Fruit fly (Drosophila melanogaster): ENCODE measurements around the gene CG5895.
A peak's percentile ranks its signal among the peaks of the same experiment; 100 is the strongest.

Gene CG5895

dm6 chr3L:16037048-16037477, 1.8 kb downstream of the CG5895 start (continued):
- TF ChIP-seq rib (GFP tag; IDR thresholded peaks at IDR 0.05) = peak; percentile 29
- TF ChIP-seq bcd (GFP tag; optimal IDR thresholded peaks at IDR 0.05) = peak; percentile 72
- TF ChIP-seq CG4282 (GFP tag; optimal IDR thresholded peaks at IDR 0.05) = peak; percentile 52
- peak; percentile 90 for TF ChIP-seq zfh1 (GFP tag; IDR thresholded peaks at IDR 0.05)
- TF ChIP-seq CG7963 (GFP tag; IDR thresholded peaks at IDR 0.05; ENCODE audit: partially characterized antibody) = peak; percentile 49; the same call in 2 of the 3 replicates
- TF ChIP-seq CG15514 (GFP tag; optimal IDR thresholded peaks at IDR 0.05) = peak; percentile 91
- TF ChIP-seq kni (GFP tag; optimal IDR thresholded peaks at IDR 0.05) = no peak
- peak; percentile 81 for TF ChIP-seq CG14441 (GFP tag; IDR thresholded peaks at IDR 0.05)
- TF ChIP-seq CG2199 (GFP tag; IDR thresholded peaks at IDR 0.05) = peak; percentile 90
- peak; percentile 42 for TF ChIP-seq CG2202 (tag; optimal IDR thresholded peaks at IDR 0.05)
- TF ChIP-seq Dad (GFP tag; optimal IDR thresholded peaks at IDR 0.05) = peak; percentile 73
- TF ChIP-seq unc-4 (GFP tag; IDR thresholded peaks at IDR 0.05; ENCODE audit: partially characterized antibody) = peak; percentile 61
- TF ChIP-seq CG4707 (GFP tag; optimal IDR thresholded peaks at IDR 0.05) = peak; percentile 46
- peak; percentile 65 for TF ChIP-seq btn (GFP tag; optimal IDR thresholded peaks at IDR 0.05)
- TF ChIP-seq ci (GFP tag; IDR thresholded peaks at IDR 0.05) = peak; percentile 90
- TF ChIP-seq CG9609 (GFP tag; optimal IDR thresholded peaks at IDR 0.05) = peak; percentile 60
- peak; percentile 69; the same call in 2 of the 3 replicates for TF ChIP-seq CG2889 (GFP tag; IDR thresholded peaks at IDR 0.05)
- TF ChIP-seq sob (GFP tag; IDR thresholded peaks at IDR 0.05) = peak; percentile 87
- peak; percentile 54; the same call in 1 of the 2 replicates for TF ChIP-seq sim (GFP tag; IDR thresholded peaks at IDR 0.05)
- no peak; the same call in 1 of the 2 replicates for TF ChIP-seq nerfin-2 (GFP tag; IDR thresholded peaks at IDR 0.05; ENCODE audit: partially characterized antibody)
- peak; percentile 76; the same call in 2 of the 3 replicates for TF ChIP-seq B-H1 (GFP tag; IDR thresholded peaks at IDR 0.05)
- peak; percentile 37 for TF ChIP-seq CG7928 (GFP tag; optimal IDR thresholded peaks at IDR 0.05)
- TF ChIP-seq CG6854 (GFP tag; optimal IDR thresholded peaks at IDR 0.05) = peak; percentile 79
- TF ChIP-seq CG34224 (GFP tag; IDR thresholded peaks at IDR 0.05; ENCODE audit: partially characterized antibody) = no peak
- peak; percentile 66 for TF ChIP-seq CG9727 (GFP tag; optimal IDR thresholded peaks at IDR 0.05)
- TF ChIP-seq wdn (GFP tag; IDR thresholded peaks at IDR 0.05) = peak; percentile 66; the same call in 1 of the 2 replicates
- TF ChIP-seq danr (GFP tag; IDR thresholded peaks at IDR 0.05) = 0 out of 2 replicates have a peak, but pooled peaks have one; percentile 14
- TF ChIP-seq Doc3 (GFP tag; IDR thresholded peaks at IDR 0.05; ENCODE audit: partially characterized antibody) = no peak; the same call in 2 of the 3 replicates
- TF ChIP-seq Nf-YA (GFP tag; IDR thresholded peaks at IDR 0.05) = 0 out of 2 replicates have a peak, but pooled peaks have one; percentile 15
- peak; percentile 62 for TF ChIP-seq zfh2 (GFP tag; optimal IDR thresholded peaks at IDR 0.05)
- TF ChIP-seq crol (GFP tag; IDR thresholded peaks at IDR 0.05) = no peak
- peak; percentile 83 for TF ChIP-seq Xbp1 (GFP tag; optimal IDR thresholded peaks at IDR 0.05)
- no peak for TF ChIP-seq sr (GFP tag; IDR thresholded peaks at IDR 0.05)
- peak; percentile 90 for TF ChIP-seq CG32532 (GFP tag; IDR thresholded peaks at IDR 0.05)
- peak; percentile 65 for TF ChIP-seq CG14860 (GFP tag; IDR thresholded peaks at IDR 0.05; ENCODE audit: partially characterized antibody)
- peak; percentile 52 for TF ChIP-seq Ssrp (tag; optimal IDR thresholded peaks at IDR 0.05)
- TF ChIP-seq Antp (GFP tag; optimal IDR thresholded peaks at IDR 0.05) = peak; percentile 67
- TF ChIP-seq CG13123 (GFP tag; optimal IDR thresholded peaks at IDR 0.05) = peak; percentile 54
- peak; percentile 86 for TF ChIP-seq stwl (tag; optimal IDR thresholded peaks at IDR 0.05)
- TF ChIP-seq Sox102F (GFP tag; optimal IDR thresholded peaks at IDR 0.05) = peak; percentile 67
- peak; percentile 6 for TF ChIP-seq CG3065 (GFP tag; optimal IDR thresholded peaks at IDR 0.05)
- no peak for TF ChIP-seq Abd-B (GFP tag; optimal IDR thresholded peaks at IDR 0.05)
- TF ChIP-seq CG32772 (GFP tag; IDR thresholded peaks at IDR 0.05) = peak; percentile 96
- TF ChIP-seq Stat92E (GFP tag; optimal IDR thresholded peaks at IDR 0.05) = peak in 1 of 3 experiments; percentile 17
- peak; percentile 79 for TF ChIP-seq CG2678 (tag; optimal IDR thresholded peaks at IDR 0.05)
- TF ChIP-seq tll (GFP tag; optimal IDR thresholded peaks at IDR 0.05) = peak in 1 of 2 experiments; percentile 19
- peak; percentile 92 for TF ChIP-seq Dbx (GFP tag; IDR thresholded peaks at IDR 0.05)
- peak; percentile 53 to 76 for TF ChIP-seq chif (GFP tag; optimal IDR thresholded peaks at IDR 0.05)
- TF ChIP-seq CG5180 (GFP tag; optimal IDR thresholded peaks at IDR 0.05) = peak; percentile 26
